Worm (Caenorhabditis elegans) whole organism, young adult: ENCODE data around the gene str-187.

Source experiments
- B0261.1 ChIP-seq: sonication (generic microtip); optimal IDR thresholded peaks from 2 replicates; lab custom pipeline; 2016; ENCODE audit warnings: mild to moderate bottlenecking, missing genetic modification characterization, moderate library complexity, missing compliant biosample characterization
- F23B12.7 ChIP-seq: sonication (generic microtip); optimal IDR thresholded peaks from 2 replicates; lab custom pipeline; 2017; ENCODE audit warnings: missing genetic modification characterization, mild to moderate bottlenecking, missing compliant biosample characterization, antibody characterized with exemption, moderate library complexity; ENCODE audit not compliant: insufficient read depth
- ets-4 ChIP-seq: fragments of 200-800 bp; sonication (Bioruptor generic); optimal IDR thresholded peaks from 2 replicates; lab custom pipeline; 2018; ENCODE audit warnings: mild to moderate bottlenecking, missing genetic modification characterization, missing compliant biosample characterization
- hlh-26 ChIP-seq: fragments of 200-800 bp; sonication (Bioruptor generic); conservative IDR thresholded peaks from 2 replicates; pipeline ENCODE4 v1.3.6; 2022; ENCODE audit warnings: missing genetic modification reagents, missing genetic modification characterization, missing compliant biosample characterization
- pha-4 ChIP-seq: fragments of 150-350 bp; sonication (generic microtip); optimal IDR thresholded peaks from 2 replicates; lab custom pipeline; 2014; ENCODE audit warnings: missing biosample characterization, missing genetic modification reagents, missing genetic modification characterization
- rec-8 ChIP-seq, 2 experiments: sonication (generic microtip); optimal IDR thresholded peaks; 2 replicates each; lab custom pipeline; 2016; ENCODE audit warnings: mild to moderate bottlenecking in 2 of 2, missing genetic modification characterization in 2 of 2, missing genetic modification reagents in 2 of 2, missing genotype in 2 of 2, missing biosample characterization in 1 of 2, missing compliant biosample characterization in 1 of 2, moderate library complexity in 1 of 2
- sea-2 ChIP-seq: fragments of 200-800 bp; sonication (Bioruptor generic); IDR thresholded peaks from 2 replicates; pipeline ENCODE4 v1.3.6; 2022; ENCODE audit warnings: missing genetic modification characterization, missing compliant biosample characterization
- snpc-4 ChIP-seq, 5 experiments: fragments of 150-350 bp in 1 of 5; sonication (generic microtip) in 4 of 5; optimal IDR thresholded peaks; 2 replicates each; lab custom pipeline; 2014 to 2018; ENCODE audit warnings: missing genetic modification characterization in 5 of 5, missing biosample characterization in 3 of 5, antibody characterized with exemption in 2 of 5, mild to moderate bottlenecking in 2 of 5, missing compliant biosample characterization in 2 of 5, missing genotype in 2 of 5, moderate library complexity in 2 of 5, missing genetic modification reagents in 1 of 5
- unc-62 ChIP-seq: fragments of 150-350 bp; optimal IDR thresholded peaks from 2 replicates; lab custom pipeline; 2014; ENCODE audit warnings: missing biosample characterization, missing genetic modification reagents, missing genetic modification characterization

DNA sequence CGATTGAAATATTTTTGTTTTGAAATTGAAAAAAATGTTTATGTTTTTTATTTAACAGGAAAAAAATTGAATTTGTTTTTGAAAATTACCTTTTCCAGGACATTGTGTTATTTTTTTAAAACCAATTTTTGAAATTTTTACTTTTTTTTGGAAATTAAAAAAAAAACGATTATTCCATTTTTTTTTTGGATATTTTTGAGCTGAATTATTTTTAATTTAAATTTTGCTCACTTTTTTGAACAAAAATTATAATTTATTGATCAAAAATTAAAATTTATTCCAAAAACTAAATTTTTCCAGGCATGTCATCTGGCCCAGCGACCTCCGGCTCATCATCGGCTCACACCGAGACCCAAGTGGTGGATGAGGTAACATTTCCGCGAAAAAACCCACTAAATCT is 10.4 kb upstream of the str-187 start, which contains the start of gene gtf-2E1:
- TF ChIP-seq unc-62 (GFP tag; lab: Kevin White, UChicago) (no peak), F23B12.7 (no peak), pha-4 (no peak), sea-2 (GFP tag; lab: Robert Waterston, UW) (no peak), B0261.1 (no peak), hlh-26 (GFP tag; lab: Robert Waterston, UW) (no peak), rec-8 (tag; optimal IDR thresholded peaks at IDR 0.05; lab: Kevin White, UChicago) (no peak), snpc-4 (GFP tag; optimal IDR thresholded peaks at IDR 0.05; lab: Kevin White, UChicago) (no peak), snpc-4 (tag; optimal IDR thresholded peaks at IDR 0.05; lab: Kevin White, UChicago) (peak in 1 of 4 experiments; percentile 6), ets-4 (GFP tag; lab: Kevin White, UChicago) (no peak)
